Fruit fly (Drosophila melanogaster): Measurements from ENCODE around the gene mRpL49.

The mRpL49 gene

dm6 chrX:12906914-12907313 is at the start of gene mRpL49:
TSS of gene mRpL49 (plus strand) at chrX:12907105.
- no peak for TF ChIP-seq CG8478 (optimal IDR thresholded peaks at IDR 0.05)
- no peak for TF ChIP-seq EcR (GFP tag; optimal IDR thresholded peaks at IDR 0.05)
- no peak for TF ChIP-seq Dll (optimal IDR thresholded peaks at IDR 0.05)
- no peak for TF ChIP-seq usp (GFP tag; optimal IDR thresholded peaks at IDR 0.05)
- no peak for TF ChIP-seq psq (optimal IDR thresholded peaks at IDR 0.05)
- no peak for TF ChIP-seq pan (optimal IDR thresholded peaks at IDR 0.05)

- TF ChIP-seq pan (optimal IDR thresholded peaks at IDR 0.05) (no peak), psq (optimal IDR thresholded peaks at IDR 0.05) (no peak), Dll (optimal IDR thresholded peaks at IDR 0.05) (no peak)
Observed at dm6 chrX:12857622-12858021, 49.3 kb upstream of the mRpL49 start, which contains the start of gene CG4661. TSS of gene CG4661 (minus strand) at chrX:12857722.

DNA sequence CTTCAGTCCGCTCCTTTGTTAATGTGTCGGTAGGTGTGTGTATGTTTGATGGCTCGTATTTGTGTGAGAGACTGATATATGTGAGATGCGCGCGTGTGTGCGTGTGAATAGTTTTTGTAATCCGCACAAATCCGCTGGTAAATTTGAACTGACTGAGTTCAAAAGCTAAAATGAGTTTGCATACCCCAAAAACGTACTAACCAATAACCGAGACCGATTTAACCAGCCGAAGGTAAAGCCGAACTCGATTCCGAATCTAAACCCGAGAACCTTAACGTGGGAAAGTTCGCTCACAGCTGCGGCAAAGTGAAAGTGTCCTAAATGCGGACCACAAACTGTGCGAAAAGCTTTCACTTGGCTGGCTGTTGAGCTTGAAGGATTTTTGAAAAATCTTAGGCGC is 38.3 kb upstream of the mRpL49 start:
- TF ChIP-seq CG8478 (optimal IDR thresholded peaks at IDR 0.05) (no peak), usp (GFP tag; optimal IDR thresholded peaks at IDR 0.05) (no peak), pan (optimal IDR thresholded peaks at IDR 0.05) (no peak), Dll (optimal IDR thresholded peaks at IDR 0.05) (no peak), EcR (GFP tag; optimal IDR thresholded peaks at IDR 0.05) (no peak), psq (optimal IDR thresholded peaks at IDR 0.05) (no peak)

- no peak for TF ChIP-seq psq (optimal IDR thresholded peaks at IDR 0.05)
- no peak for TF ChIP-seq Dll (optimal IDR thresholded peaks at IDR 0.05)
- no peak for TF ChIP-seq pan (optimal IDR thresholded peaks at IDR 0.05)
- TF ChIP-seq CG8478 (optimal IDR thresholded peaks at IDR 0.05): no peak
- TF ChIP-seq usp (GFP tag; optimal IDR thresholded peaks at IDR 0.05): no peak
- TF ChIP-seq EcR (GFP tag; optimal IDR thresholded peaks at IDR 0.05): no peak
Observed at dm6 chrX:12869850-12870249, 37.1 kb upstream of the mRpL49 start.

DNA sequence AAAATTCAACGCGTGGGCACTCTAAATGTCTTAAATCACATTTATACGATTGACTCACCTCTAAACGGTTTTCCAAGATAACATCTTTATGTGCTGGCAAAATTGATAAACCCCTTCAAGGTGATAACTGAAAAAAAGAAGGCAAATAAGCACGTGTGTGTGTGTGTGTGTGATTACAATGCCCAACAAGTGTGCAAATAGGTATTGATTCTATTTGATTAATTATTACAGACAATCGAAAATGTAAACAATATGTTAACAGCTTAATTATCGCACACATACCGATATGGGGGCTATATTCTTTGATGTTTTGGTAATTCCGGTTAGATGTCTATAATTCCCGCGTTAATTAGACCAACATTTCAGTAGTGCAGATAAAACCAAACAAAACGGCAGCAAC is 20.4 kb upstream of the mRpL49 start:
- TF ChIP-seq psq (optimal IDR thresholded peaks at IDR 0.05): no peak
- TF ChIP-seq EcR (GFP tag; optimal IDR thresholded peaks at IDR 0.05): no peak
- no peak for TF ChIP-seq usp (GFP tag; optimal IDR thresholded peaks at IDR 0.05)
- no peak for TF ChIP-seq Dll (optimal IDR thresholded peaks at IDR 0.05)
- no peak for TF ChIP-seq CG8478 (optimal IDR thresholded peaks at IDR 0.05)

DNA sequence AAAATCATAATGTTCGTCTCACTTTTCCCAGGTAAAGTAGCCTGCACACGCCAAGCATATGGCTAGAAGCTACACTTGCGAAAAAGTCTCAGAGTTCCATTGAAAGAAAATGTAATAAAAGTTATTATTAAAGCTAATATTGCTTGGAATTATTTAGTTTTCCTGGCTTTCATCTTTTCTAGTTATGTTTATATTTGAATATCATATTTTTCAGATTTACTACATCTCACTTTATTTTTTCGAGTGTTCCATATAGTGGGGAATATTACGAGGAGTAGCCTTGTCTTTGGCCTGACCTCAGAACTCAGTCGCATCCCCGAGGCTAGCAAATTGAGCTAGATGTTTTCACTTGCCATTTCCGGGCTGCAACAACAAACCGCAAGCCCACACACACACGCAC is 19.4 kb upstream of the mRpL49 start:
- TF ChIP-seq usp (GFP tag; optimal IDR thresholded peaks at IDR 0.05): no peak

dm6 chrX:12889075-12889474 is 17.8 kb upstream of the mRpL49 start:
- no peak for TF ChIP-seq CG8478 (optimal IDR thresholded peaks at IDR 0.05)
- no peak for TF ChIP-seq EcR (GFP tag; optimal IDR thresholded peaks at IDR 0.05)
- no peak for TF ChIP-seq usp (GFP tag; optimal IDR thresholded peaks at IDR 0.05)
- no peak for TF ChIP-seq Dll (optimal IDR thresholded peaks at IDR 0.05)
- no peak for TF ChIP-seq psq (optimal IDR thresholded peaks at IDR 0.05)
- no peak for TF ChIP-seq pan (optimal IDR thresholded peaks at IDR 0.05)

dm6 chrX:12890166-12890825 is 16.6 kb upstream of the mRpL49 start:
- TF ChIP-seq CG8478 (optimal IDR thresholded peaks at IDR 0.05) (no peak), usp (GFP tag; optimal IDR thresholded peaks at IDR 0.05) (no peak)

- TF ChIP-seq psq (optimal IDR thresholded peaks at IDR 0.05) (no peak), pan (optimal IDR thresholded peaks at IDR 0.05) (no peak), Dll (optimal IDR thresholded peaks at IDR 0.05) (no peak), CG8478 (optimal IDR thresholded peaks at IDR 0.05) (no peak), usp (GFP tag; optimal IDR thresholded peaks at IDR 0.05) (no peak), EcR (GFP tag; optimal IDR thresholded peaks at IDR 0.05) (no peak)
Observed at dm6 chrX:12890826-12891175, 16.1 kb upstream of the mRpL49 start.

DNA sequence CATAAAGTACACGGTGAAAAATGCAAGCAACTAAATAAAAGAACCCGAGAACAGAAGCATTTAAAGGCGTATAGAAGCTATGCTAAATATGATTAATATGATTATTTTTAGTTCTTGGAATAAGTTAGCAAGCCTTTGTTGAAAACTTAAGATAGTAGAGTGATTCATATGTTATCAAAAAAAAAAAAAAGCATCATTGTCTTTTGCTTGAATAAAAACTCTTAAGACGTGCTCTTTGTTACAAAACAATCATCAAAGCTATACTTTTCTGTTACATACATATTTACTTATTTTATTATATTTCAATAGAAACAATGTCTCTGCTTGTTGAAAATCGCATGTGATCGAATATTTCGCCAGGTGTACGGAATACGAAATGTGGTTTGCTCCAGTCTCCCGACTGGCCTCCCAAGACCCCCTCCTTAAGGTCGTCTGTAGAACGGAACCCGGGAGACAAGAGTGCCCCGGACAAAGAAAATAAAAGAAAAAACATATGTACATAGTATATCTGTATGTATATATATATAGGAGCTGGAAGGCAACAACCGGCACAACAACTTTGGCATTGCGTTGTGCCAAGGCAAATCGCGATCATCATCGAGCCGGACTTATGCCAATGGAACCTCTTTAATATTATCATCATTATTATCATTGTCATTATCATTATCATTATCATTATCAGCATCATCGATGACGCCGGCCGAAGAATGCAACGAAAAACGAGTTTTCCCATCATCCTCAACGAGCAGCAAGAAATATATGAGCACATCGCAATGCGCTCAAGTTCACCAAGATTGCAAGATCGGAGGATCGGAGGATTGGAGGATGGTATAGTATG is 15.4 kb upstream of the mRpL49 start:
- TF ChIP-seq Dll (optimal IDR thresholded peaks at IDR 0.05) (no peak), usp (GFP tag; optimal IDR thresholded peaks at IDR 0.05) (no peak), psq (optimal IDR thresholded peaks at IDR 0.05) (no peak), EcR (GFP tag; optimal IDR thresholded peaks at IDR 0.05) (no peak), pan (optimal IDR thresholded peaks at IDR 0.05) (no peak), CG8478 (optimal IDR thresholded peaks at IDR 0.05) (no peak)

DNA sequence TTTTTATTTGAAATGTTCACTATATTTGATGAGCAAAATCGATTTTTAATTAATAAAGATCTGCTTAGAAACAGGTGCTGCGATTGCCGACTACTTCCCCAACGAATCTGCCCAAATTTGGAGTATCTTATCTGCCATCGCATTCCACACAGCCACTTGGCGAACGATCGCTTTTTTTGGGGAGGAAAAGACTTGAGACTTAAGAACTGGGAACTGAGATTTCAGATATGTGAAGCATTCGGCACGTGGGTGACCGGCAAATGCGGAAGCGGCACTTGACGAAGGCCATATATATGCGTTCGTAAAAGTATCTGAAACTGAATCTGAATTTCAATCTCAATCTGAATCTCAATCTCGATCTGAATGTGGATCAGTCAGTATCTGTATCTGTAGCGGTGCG is 12.9 kb upstream of the mRpL49 start:
- TF ChIP-seq psq (optimal IDR thresholded peaks at IDR 0.05) (no peak), usp (GFP tag; optimal IDR thresholded peaks at IDR 0.05) (no peak), pan (optimal IDR thresholded peaks at IDR 0.05) (no peak), CG8478 (optimal IDR thresholded peaks at IDR 0.05) (no peak), Dll (optimal IDR thresholded peaks at IDR 0.05) (no peak), EcR (GFP tag; optimal IDR thresholded peaks at IDR 0.05) (no peak)

DNA sequence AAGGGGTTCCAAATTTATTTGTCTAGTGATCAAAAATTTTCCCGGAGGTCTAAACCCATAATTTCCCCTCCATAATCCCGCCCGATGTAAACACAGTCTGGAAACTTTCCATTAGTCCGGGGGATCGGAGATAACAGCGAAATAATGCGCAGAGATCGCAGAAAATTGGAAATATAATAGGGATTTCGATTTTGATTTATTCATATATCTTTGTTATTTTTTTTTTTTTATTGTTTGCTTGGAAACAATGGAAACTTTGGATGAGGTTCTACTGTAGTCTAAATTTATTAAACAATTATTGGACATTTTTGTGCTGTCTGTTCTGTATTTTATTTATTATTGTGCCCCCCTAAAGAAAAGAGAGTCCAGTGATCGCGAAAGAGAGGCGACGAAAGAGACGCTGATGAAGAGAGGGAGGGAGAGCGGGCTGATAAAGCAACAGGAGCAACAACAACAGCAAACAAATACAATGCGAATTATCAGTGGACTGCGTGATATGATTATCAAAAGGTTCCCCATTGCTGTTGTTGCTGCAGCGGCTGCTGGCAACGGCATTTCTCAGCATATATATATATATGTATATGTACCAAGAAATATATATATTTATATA is 11.7 kb upstream of the mRpL49 start:
- TF ChIP-seq usp (GFP tag; optimal IDR thresholded peaks at IDR 0.05) (no peak), EcR (GFP tag; optimal IDR thresholded peaks at IDR 0.05) (no peak), pan (optimal IDR thresholded peaks at IDR 0.05) (no peak), psq (optimal IDR thresholded peaks at IDR 0.05) (no peak), CG8478 (optimal IDR thresholded peaks at IDR 0.05) (no peak)
